Fruit fly (Drosophila melanogaster): ENCODE results near the gene GatA.

GatA gene

DNA sequence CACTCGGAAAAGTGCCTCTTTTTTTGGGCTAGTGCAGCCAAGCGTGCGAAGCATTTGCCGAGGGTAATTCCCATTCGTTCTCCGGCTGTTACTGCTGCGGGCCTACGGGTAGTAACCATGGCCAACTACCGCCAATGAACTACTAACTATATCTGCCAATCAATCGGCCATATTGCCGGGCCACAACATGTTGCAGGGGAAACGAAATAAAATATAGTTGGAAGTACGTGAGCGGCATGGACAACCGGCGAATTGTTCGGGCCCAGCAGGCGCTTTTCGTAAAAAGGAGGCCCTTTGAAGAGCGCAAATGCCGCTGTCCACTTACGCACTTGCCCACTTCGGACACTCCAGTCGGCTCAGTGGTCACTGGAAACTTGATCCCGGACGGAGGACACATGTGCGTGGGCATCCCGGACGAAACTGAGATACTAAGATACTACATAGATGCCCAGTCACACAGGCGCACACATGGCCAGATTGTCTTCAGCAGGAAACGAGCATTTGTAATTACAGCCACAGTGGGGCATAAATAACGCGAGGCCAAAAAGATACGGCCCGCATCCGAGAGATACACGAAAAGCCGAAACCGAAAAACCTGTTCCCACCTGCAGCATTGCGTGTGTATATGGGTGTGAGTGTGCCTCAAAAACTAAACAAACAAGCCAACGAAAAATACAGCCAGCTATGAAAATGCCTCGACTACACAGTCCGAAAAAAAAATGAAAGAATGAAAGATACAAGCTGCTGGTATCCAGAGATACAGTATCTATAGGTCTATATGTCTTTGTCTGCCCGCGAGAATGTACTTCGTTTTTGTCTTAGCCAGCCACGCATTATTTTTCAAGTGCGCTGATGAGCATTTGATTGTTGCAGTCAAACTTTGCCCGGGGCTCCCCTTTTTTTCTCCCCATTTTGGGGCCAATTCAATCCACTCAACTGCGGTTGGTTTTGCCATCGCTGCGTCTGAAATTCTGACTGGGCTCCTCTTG, 40.9 kb downstream of the GatA start (continued):
- TF ChIP-seq CG12071 (GFP tag; optimal IDR thresholded peaks at IDR 0.05) (peak; percentile 21), CG10209 (GFP tag; optimal IDR thresholded peaks at IDR 0.05) (no peak), BEAF-32 (GFP tag; optimal IDR thresholded peaks at IDR 0.05) (no peak), Blimp-1 (GFP tag; optimal IDR thresholded peaks at IDR 0.05) (peak; percentile 37), CG14710 (tag; optimal IDR thresholded peaks at IDR 0.05) (peak; percentile 35), PHDP (tag; optimal IDR thresholded peaks at IDR 0.05) (peak; percentile 2), ken (GFP tag; IDR thresholded peaks at IDR 0.05) (no peak), CG6854 (GFP tag; optimal IDR thresholded peaks at IDR 0.05) (no peak), dysf (GFP tag; IDR thresholded peaks at IDR 0.05) (no peak), ci (GFP tag; IDR thresholded peaks at IDR 0.05) (peak; percentile 51; the same call in 1 of the 3 replicates), chinmo (GFP tag; IDR thresholded peaks at IDR 0.05; ENCODE audit: partially characterized antibody) (0 out of 4 replicates have a peak, but pooled peaks have one; percentile 59), CG10267 (tag; optimal IDR thresholded peaks at IDR 0.05) (peak; percentile 3), CG42726 (GFP tag; IDR thresholded peaks at IDR 0.05; ENCODE audit: partially characterized antibody) (no peak), CG1529 (GFP tag; optimal IDR thresholded peaks at IDR 0.05) (peak; percentile 8), CG9932 (GFP tag; IDR thresholded peaks at IDR 0.05) (no peak), Sox100B (GFP tag; optimal IDR thresholded peaks at IDR 0.05) (peak; percentile 41), Gsc (GFP tag; IDR thresholded peaks at IDR 0.05) (no peak), odd (GFP tag; optimal IDR thresholded peaks at IDR 0.05) (peak; percentile 16), CG11696 (GFP tag; IDR thresholded peaks at IDR 0.05) (no peak), CG1233 (GFP tag; optimal IDR thresholded peaks at IDR 0.05) (no peak), CG14441 (GFP tag; IDR thresholded peaks at IDR 0.05) (0 out of 2 replicates have a peak, but pooled peaks have one; percentile 21), nau (GFP tag; optimal IDR thresholded peaks at IDR 0.05) (peak; percentile 20), CG14050 (GFP tag; IDR thresholded peaks at IDR 0.05) (no peak), sna (GFP tag; IDR thresholded peaks at IDR 0.05; ENCODE audit: partially characterized antibody) (no peak), sd (tag; optimal IDR thresholded peaks at IDR 0.05) (peak; percentile 80), NC2β (GFP tag; optimal IDR thresholded peaks at IDR 0.05) (peak; percentile 25), otp (GFP tag; IDR thresholded peaks at IDR 0.05) (no peak), gem (tag; optimal IDR thresholded peaks at IDR 0.05) (peak; percentile 44), CG33213 (GFP tag; optimal IDR thresholded peaks at IDR 0.05) (no peak), Xrp1 (GFP tag; IDR thresholded peaks at IDR 0.05) (0 out of 2 replicates have a peak, but pooled peaks have one; percentile 11), Atf3 (GFP tag; optimal IDR thresholded peaks at IDR 0.05) (no peak), CG17568 (GFP tag; optimal IDR thresholded peaks at IDR 0.05) (peak; percentile 40)

DNA sequence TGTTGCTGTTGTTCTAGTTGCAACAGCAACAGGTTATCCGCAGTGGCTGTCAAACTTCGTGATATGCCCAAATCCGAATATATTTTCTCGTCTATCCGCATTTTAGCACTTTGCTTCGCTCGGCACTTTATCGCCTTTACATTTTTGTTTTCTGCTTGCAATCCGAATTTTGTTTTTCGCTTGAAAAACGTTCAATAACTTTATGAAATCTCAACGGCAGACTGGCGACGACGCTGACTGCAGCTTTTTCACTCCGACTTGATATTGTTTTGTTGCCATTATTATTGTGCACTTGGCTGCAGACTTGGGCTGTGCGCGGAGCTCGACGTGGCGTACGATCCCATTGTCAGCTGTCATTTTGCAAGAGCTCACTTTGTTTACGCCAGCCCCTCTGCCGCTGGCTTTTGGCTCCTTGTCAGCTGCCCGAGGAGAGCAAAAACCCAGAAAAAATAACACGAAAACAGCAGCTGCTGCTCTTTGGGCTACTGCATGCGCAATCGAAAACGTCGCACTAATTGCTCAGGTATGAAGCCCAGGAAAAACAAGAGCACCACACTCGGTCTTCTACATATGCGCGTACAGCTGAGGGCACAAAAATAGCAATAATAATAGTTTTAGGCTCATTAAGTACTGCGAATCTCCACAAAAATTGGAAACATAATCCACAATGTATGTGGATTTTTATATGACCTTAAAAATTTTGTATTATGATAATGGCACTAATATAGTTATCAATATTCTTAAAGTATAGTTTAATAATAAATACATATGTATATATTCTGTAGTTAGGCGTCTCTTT, 42.4 kb downstream of the GatA start:
- TF ChIP-seq CG3726 (GFP tag; IDR thresholded peaks at IDR 0.05) (no peak), CG11696 (GFP tag; IDR thresholded peaks at IDR 0.05) (peak; percentile 83), sens (GFP tag) (peak; percentile 48), CG7839 (tag; optimal IDR thresholded peaks at IDR 0.05) (peak; percentile 22), tap (tag; optimal IDR thresholded peaks at IDR 0.05) (no peak), Eip74EF (GFP tag; optimal IDR thresholded peaks at IDR 0.05) (no peak), zfh2 (GFP tag; optimal IDR thresholded peaks at IDR 0.05) (no peak), CG31441 (GFP tag; IDR thresholded peaks at IDR 0.05) (0 out of 2 replicates have a peak, but pooled peaks have one; percentile 15), CG4707 (GFP tag; optimal IDR thresholded peaks at IDR 0.05) (no peak), Hr51 (GFP tag; optimal IDR thresholded peaks at IDR 0.05) (peak in 1 of 2 experiments; percentile 18), CG13624 (GFP tag; optimal IDR thresholded peaks at IDR 0.05) (no peak), pb (GFP tag; optimal IDR thresholded peaks at IDR 0.05) (no peak), zfh1 (GFP tag; IDR thresholded peaks at IDR 0.05) (no peak), ase (GFP tag; IDR thresholded peaks at IDR 0.05) (no peak), CG11093 (GFP tag; IDR thresholded peaks at IDR 0.05) (no peak), CG6654 (GFP tag; optimal IDR thresholded peaks at IDR 0.05) (peak; percentile 28)
